Fruit fly (Drosophila melanogaster) whole organism, embryonic: ENCODE data around the gene CG13898.

Experiments used
- Atf3 ChIP-seq: fragments of 200-800 bp; sonication (Bioruptor generic); optimal IDR thresholded peaks from 3 replicates; lab custom pipeline; 2016; ENCODE audit warnings: missing biosample characterization, missing genetic modification characterization
- Bteb2 ChIP-seq: fragments of 200-800 bp; sonication (Bioruptor generic); optimal IDR thresholded peaks from 2 replicates; lab custom pipeline; 2016; ENCODE audit warnings: missing biosample characterization, missing genetic modification characterization
- CG11723 ChIP-seq: fragments of 200-800 bp; sonication (Bioruptor generic); optimal IDR thresholded peaks from 2 replicates; lab custom pipeline; 2017; ENCODE audit warnings: missing biosample characterization, mild to moderate bottlenecking, missing genetic modification characterization
- CG12071 ChIP-seq: fragments of 200-800 bp; sonication (Bioruptor generic); optimal IDR thresholded peaks from 3 replicates; lab custom pipeline; 2018; ENCODE audit warnings: missing biosample characterization, mild to moderate bottlenecking, missing genetic modification characterization
- CG12155 ChIP-seq: fragments of 200-800 bp; sonication (Bioruptor generic); optimal IDR thresholded peaks from 3 replicates; lab custom pipeline; 2016; ENCODE audit warnings: missing biosample characterization, missing genetic modification characterization
- CG13424 ChIP-seq: fragments of 200-800 bp; sonication (Bioruptor generic); optimal IDR thresholded peaks from 2 replicates; lab custom pipeline; 2019; ENCODE audit warnings: missing biosample characterization, mild to moderate bottlenecking, missing genetic modification characterization, moderate library complexity
- CG1529 ChIP-seq: fragments of 200-800 bp; sonication (Bioruptor generic); optimal IDR thresholded peaks from 3 replicates; lab custom pipeline; 2018; ENCODE audit warnings: missing biosample characterization, missing genetic modification characterization
- CG1647 ChIP-seq: fragments of 200-800 bp; sonication (Bioruptor generic); optimal IDR thresholded peaks from 3 replicates; lab custom pipeline; 2016; ENCODE audit warnings: missing biosample characterization, missing genetic modification characterization
- CG17568 ChIP-seq: fragments of 200-800 bp; sonication (Bioruptor generic); optimal IDR thresholded peaks from 2 replicates; lab custom pipeline; 2018; ENCODE audit warnings: missing biosample characterization, mild to moderate bottlenecking, missing genetic modification characterization, moderate library complexity
- CG17612 ChIP-seq: fragments of 200-800 bp; sonication (Bioruptor generic); IDR thresholded peaks from 2 replicates; pipeline ENCODE4 v1.3.6; 2022; ENCODE audit warnings: missing biosample characterization, missing genetic modification characterization
- CG2199 ChIP-seq: fragments of 200-800 bp; sonication (Bioruptor generic); IDR thresholded peaks from 3 replicates; pipeline ENCODE4 v1.3.6; 2022; ENCODE audit warnings: missing biosample characterization, missing genetic modification characterization
- CG3281 ChIP-seq: fragments of 200-800 bp; sonication (Bioruptor generic); optimal IDR thresholded peaks from 3 replicates; lab custom pipeline; 2017; ENCODE audit warnings: missing biosample characterization, mild to moderate bottlenecking, missing genetic modification characterization
- CG3407 ChIP-seq: fragments of 200-800 bp; sonication (Bioruptor generic); optimal IDR thresholded peaks from 2 replicates; lab custom pipeline; 2018; ENCODE audit warnings: missing biosample characterization, mild to moderate bottlenecking, missing genetic modification characterization
- CG34422 ChIP-seq: fragments of 200-800 bp; sonication (Bioruptor generic); IDR thresholded peaks from 3 replicates; pipeline ENCODE4 v1.3.6; 2022; ENCODE audit warnings: missing biosample characterization, missing genetic modification characterization
- CG4404 ChIP-seq: fragments of 200-800 bp; sonication (Bioruptor generic); IDR thresholded peaks from 2 replicates; pipeline ENCODE4 v1.3.6; 2022; ENCODE audit warnings: missing biosample characterization, missing genetic modification characterization
- CG4820 ChIP-seq: fragments of 200-800 bp; sonication (Bioruptor generic); optimal IDR thresholded peaks from 3 replicates; lab custom pipeline; 2016; ENCODE audit warnings: missing biosample characterization, missing genetic modification characterization
- CG4854 ChIP-seq: fragments of 200-800 bp; sonication (Bioruptor generic); optimal IDR thresholded peaks from 2 replicates; lab custom pipeline; 2016; ENCODE audit warnings: missing biosample characterization, missing genetic modification characterization, inconsistent platforms
- CG6765 ChIP-seq: fragments of 200-800 bp; sonication (Bioruptor generic); optimal IDR thresholded peaks from 3 replicates; lab custom pipeline; 2017; ENCODE audit warnings: missing biosample characterization, mild to moderate bottlenecking, missing genetic modification characterization
- CG6791 ChIP-seq: fragments of 200-800 bp; sonication (Bioruptor generic); IDR thresholded peaks from 3 replicates; pipeline ENCODE4 v1.3.6; 2022; ENCODE audit warnings: missing biosample characterization, missing genetic modification characterization; ENCODE audit not compliant: partially characterized antibody
- CG7357 ChIP-seq: fragments of 200-800 bp; sonication (Bioruptor generic); IDR thresholded peaks from 3 replicates; pipeline ENCODE4 v1.3.6; 2022; ENCODE audit warnings: missing biosample characterization, missing genetic modification characterization
- CG7839 ChIP-seq: fragments of 200-800 bp; sonication (Bioruptor generic); optimal IDR thresholded peaks from 3 replicates; lab custom pipeline; 2018; ENCODE audit warnings: missing biosample characterization, mild to moderate bottlenecking, missing genetic modification characterization, moderate library complexity
- CG9437 ChIP-seq: fragments of 200-800 bp; sonication (Bioruptor generic); optimal IDR thresholded peaks from 2 replicates; lab custom pipeline; 2018; ENCODE audit warnings: missing biosample characterization, mild to moderate bottlenecking, missing genetic modification characterization
- Chrac-16 ChIP-seq: fragments of 200-800 bp; sonication (Bioruptor generic); optimal IDR thresholded peaks from 3 replicates; lab custom pipeline; 2016; ENCODE audit warnings: missing biosample characterization, missing genetic modification characterization
- D19A ChIP-seq: fragments of 200-800 bp; optimal IDR thresholded peaks from 3 replicates; lab custom pipeline; 2019; ENCODE audit warnings: missing biosample characterization, mild to moderate bottlenecking, missing genetic modification characterization, moderate library complexity
- Fer2 ChIP-seq: fragments of 200-800 bp; sonication (Bioruptor generic); optimal IDR thresholded peaks from 2 replicates; lab custom pipeline; 2018; ENCODE audit warnings: missing biosample characterization, mild to moderate bottlenecking, missing genetic modification characterization, moderate library complexity
- Gug ChIP-seq: fragments of 200-800 bp; sonication (Bioruptor generic); IDR thresholded peaks from 4 replicates; pipeline ENCODE4 v1.3.6; 2022; ENCODE audit warnings: missing biosample characterization, missing genetic modification characterization
- H15 ChIP-seq: fragments of 200-800 bp; sonication (Bioruptor generic); IDR thresholded peaks from 3 replicates; pipeline ENCODE4 v1.3.6; 2022; ENCODE audit warnings: missing biosample characterization, missing genetic modification characterization
- Hey ChIP-seq: fragments of 200-800 bp; sonication (Bioruptor generic); optimal IDR thresholded peaks from 3 replicates; lab custom pipeline; 2018; ENCODE audit warnings: missing biosample characterization, mild to moderate bottlenecking, missing genetic modification characterization
- Jarid2 ChIP-seq: fragments of 200-800 bp; sonication (Bioruptor generic); optimal IDR thresholded peaks from 3 replicates; lab custom pipeline; 2017; ENCODE audit warnings: mild to moderate bottlenecking, missing biosample characterization, missing genetic modification reagents, missing genetic modification characterization
- Kr ChIP-seq: fragments of 200-800 bp; sonication (Bioruptor generic); optimal IDR thresholded peaks from 2 replicates; lab custom pipeline; 2017; ENCODE audit warnings: missing biosample characterization, mild to moderate bottlenecking, missing genetic modification characterization
- ash1 ChIP-seq: fragments of 200-800 bp; sonication (Bioruptor generic); optimal IDR thresholded peaks from 2 replicates; lab custom pipeline; 2018; ENCODE audit warnings: missing biosample characterization, mild to moderate bottlenecking, missing genetic modification characterization
- crp ChIP-seq, 2 experiments: fragments of 200-800 bp; sonication (Bioruptor generic); optimal IDR thresholded peaks; 2 replicates in 1 of 2; 3 replicates in 1 of 2; lab custom pipeline; 2017; ENCODE audit warnings: missing biosample characterization in 2 of 2, missing genetic modification characterization in 2 of 2, mild to moderate bottlenecking in 1 of 2, moderate library complexity in 1 of 2
- eve ChIP-seq, 2 experiments: fragments of >200 bp; optimal IDR thresholded peaks; 2 replicates each; lab custom pipeline; 2017; ENCODE audit warnings: missing biosample characterization in 2 of 2, missing genetic modification characterization in 2 of 2
- ftz-f1 ChIP-seq: fragments of 200-800 bp; sonication (Bioruptor generic); optimal IDR thresholded peaks from 2 replicates; lab custom pipeline; 2016; ENCODE audit warnings: missing biosample characterization, missing genetic modification characterization
- fu2 ChIP-seq: fragments of 200-800 bp; sonication (Bioruptor generic); optimal IDR thresholded peaks from 2 replicates; lab custom pipeline; 2016; ENCODE audit warnings: missing biosample characterization, missing genetic modification characterization
- gce ChIP-seq: fragments of 200-800 bp; sonication (Bioruptor generic); IDR thresholded peaks from 3 replicates; pipeline ENCODE4 v1.3.6; 2022; ENCODE audit warnings: missing biosample characterization, missing genetic modification characterization
- gsb-n ChIP-seq: fragments of 200-800 bp; sonication (Bioruptor generic); optimal IDR thresholded peaks from 3 replicates; lab custom pipeline; 2018; ENCODE audit warnings: missing biosample characterization, mild to moderate bottlenecking, missing genetic modification characterization
- ken ChIP-seq: fragments of 200-800 bp; sonication (Bioruptor generic); IDR thresholded peaks from 3 replicates; pipeline ENCODE4 v1.3.6; 2022; ENCODE audit warnings: missing biosample characterization, missing genetic modification characterization
- lmd ChIP-seq: fragments of 200-800 bp; sonication (Bioruptor generic); IDR thresholded peaks from 2 replicates; pipeline ENCODE4 v1.3.6; 2022; ENCODE audit warnings: missing biosample characterization, missing genetic modification characterization
- maf-S ChIP-seq: fragments of 200-800 bp; sonication (Bioruptor generic); optimal IDR thresholded peaks from 2 replicates; lab custom pipeline; 2016; ENCODE audit warnings: missing biosample characterization, missing genetic modification characterization
- mam ChIP-seq: fragments of 200-800 bp; sonication (Bioruptor generic); optimal IDR thresholded peaks from 3 replicates; lab custom pipeline; 2016; ENCODE audit warnings: missing biosample characterization, missing genetic modification characterization
- odd ChIP-seq: fragments of 200-800 bp; sonication (Bioruptor generic); optimal IDR thresholded peaks from 2 replicates; lab custom pipeline; 2017; ENCODE audit warnings: missing biosample characterization, mild to moderate bottlenecking, missing genetic modification characterization
- p53 ChIP-seq: fragments of 200-800 bp; sonication (Bioruptor generic); optimal IDR thresholded peaks from 2 replicates; lab custom pipeline; 2016; ENCODE audit warnings: missing biosample characterization, missing genetic modification characterization
- phol ChIP-seq: fragments of 200-800 bp; sonication (Bioruptor generic); optimal IDR thresholded peaks from 3 replicates; lab custom pipeline; 2018; ENCODE audit warnings: missing biosample characterization, mild to moderate bottlenecking, missing genetic modification characterization, moderate library complexity
- row ChIP-seq: fragments of 200-800 bp; sonication (Bioruptor generic); IDR thresholded peaks from 3 replicates; pipeline ENCODE4 v1.3.6; 2022; ENCODE audit warnings: missing biosample characterization, missing genetic modification characterization
- salm ChIP-seq: fragments of 200-800 bp; sonication (Bioruptor generic); optimal IDR thresholded peaks from 2 replicates; lab custom pipeline; 2018; ENCODE audit warnings: missing biosample characterization, mild to moderate bottlenecking, missing genetic modification characterization
- slou ChIP-seq: fragments of 200-800 bp; sonication (Bioruptor generic); optimal IDR thresholded peaks from 3 replicates; lab custom pipeline; 2016; ENCODE audit warnings: missing biosample characterization, missing genetic modification characterization
- tap ChIP-seq: fragments of 200-800 bp; optimal IDR thresholded peaks from 3 replicates; lab custom pipeline; 2019; ENCODE audit warnings: missing biosample characterization, mild to moderate bottlenecking, missing genetic modification characterization, moderate library complexity
- trem ChIP-seq: fragments of 200-800 bp; optimal IDR thresholded peaks from 3 replicates; lab custom pipeline; 2019; ENCODE audit warnings: missing biosample characterization, mild to moderate bottlenecking, missing genetic modification characterization, moderate library complexity
- yki ChIP-seq: fragments of >200 bp; optimal IDR thresholded peaks from 3 replicates; lab custom pipeline; 2018
- zen ChIP-seq: fragments of 200-800 bp; sonication (Bioruptor generic); optimal IDR thresholded peaks from 3 replicates; lab custom pipeline; 2018; ENCODE audit warnings: missing biosample characterization, mild to moderate bottlenecking, missing genetic modification characterization, moderate library complexity

The CG13898 gene

dm6 chr3L:762331-762907, 41.4 kb downstream of the CG13898 start (continued):
- TF ChIP-seq odd (GFP tag; lab: Kevin White, UChicago) (peak; percentile 66), row (peak; percentile 84), p53 (GFP tag; lab: Kevin White, UChicago) (no peak), Fer2 (tag; lab: Kevin White, UChicago) (no peak), CG12155 (GFP tag; lab: Kevin White, UChicago) (peak; percentile 47), gce (peak; percentile 87), CG9437 (GFP tag; lab: Kevin White, UChicago) (peak; percentile 48), gsb-n (tag; lab: Kevin White, UChicago) (peak; percentile 85), CG1529 (GFP tag; lab: Kevin White, UChicago) (peak; percentile 74), CG4820 (peak; percentile 81), D19A (tag; lab: Kevin White, UChicago) (peak; percentile 72), tap (peak; percentile 73), slou (GFP tag; lab: Kevin White, UChicago) (no peak), CG3281 (GFP tag; lab: Kevin White, UChicago) (no peak), CG34422 (peak; percentile 92), Bteb2 (GFP tag; lab: Kevin White, UChicago) (peak; percentile 38), Hey (tag; lab: Kevin White, UChicago) (no peak), lmd (GFP tag; lab: Robert Waterston, UW) (peak; percentile 81), CG6765 (GFP tag; lab: Kevin White, UChicago) (no peak), CG3407 (peak; percentile 72), CG17612 (peak; percentile 59; the same call in 1 of the 2 replicates), Atf3 (peak; percentile 71), trem (tag; lab: Kevin White, UChicago) (peak; percentile 73), Gug (GFP tag; lab: Robert Waterston, UW) (peak; percentile 83), CG13424 (tag; lab: Kevin White, UChicago) (peak; percentile 78), CG12071 (GFP tag; lab: Kevin White, UChicago) (peak; percentile 28), mam (peak; percentile 61), fu2 (GFP tag; lab: Kevin White, UChicago) (peak; percentile 22), ken (GFP tag; lab: Robert Waterston, UW) (peak; percentile 91), ftz-f1 (GFP tag; lab: Kevin White, UChicago) (no peak), CG4404 (GFP tag; lab: Robert Waterston, UW) (peak; percentile 87), CG2199 (peak; percentile 86), CG4854 (peak; percentile 66), H15 (GFP tag; lab: Robert Waterston, UW) (peak; percentile 88), crp (GFP tag; optimal IDR thresholded peaks at IDR 0.05; lab: Kevin White, UChicago) (peak in 1 of 2 experiments; percentile 21), CG11723 (GFP tag; lab: Kevin White, UChicago) (peak; percentile 56), CG1647 (GFP tag; lab: Kevin White, UChicago) (peak; percentile 66), Jarid2 (peak; percentile 46), CG7357 (peak; percentile 77), Kr (GFP tag; lab: Kevin White, UChicago) (no peak), CG17568 (GFP tag; lab: Kevin White, UChicago) (peak; percentile 73), Chrac-16 (GFP tag; lab: Kevin White, UChicago) (peak; percentile 87), CG7839 (peak; percentile 65), yki (lab: Kevin White, UChicago) (no peak), eve (GFP tag; optimal IDR thresholded peaks at IDR 0.05; lab: Kevin White, UChicago) (peak; percentile 52 to 70), maf-S (GFP tag; lab: Kevin White, UChicago) (peak; percentile 68), zen (tag; lab: Kevin White, UChicago) (peak; percentile 96), ash1 (GFP tag; lab: Kevin White, UChicago) (no peak), phol (tag; lab: Kevin White, UChicago) (peak; percentile 85), CG6791 (GFP tag; lab: Robert Waterston, UW) (no peak), salm (tag; lab: Kevin White, UChicago) (peak; percentile 57)
